Fruit fly (Drosophila melanogaster): Measurements from ENCODE around the gene lsn.

lsn gene

DNA sequence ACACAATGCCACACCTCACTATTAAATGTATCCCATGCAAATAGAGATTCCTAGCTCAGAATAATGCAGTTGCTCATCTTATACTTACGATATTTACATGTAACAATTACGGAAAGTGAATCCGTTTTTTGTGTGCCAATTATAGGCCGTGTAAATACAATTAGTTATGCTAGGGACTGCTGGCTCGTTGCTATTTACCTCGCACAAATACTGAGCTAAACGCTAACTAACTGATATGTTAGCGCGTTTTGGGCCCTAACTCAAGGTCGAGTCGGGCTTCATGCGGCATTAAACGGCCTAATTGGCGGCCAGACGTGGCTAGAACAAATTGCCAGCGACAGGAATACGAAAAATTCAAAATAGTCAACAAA is 8.1 kb upstream of the lsn start (continued):
- TF ChIP-seq CG10209 (GFP tag; optimal IDR thresholded peaks at IDR 0.05) (no peak), Dad (GFP tag; optimal IDR thresholded peaks at IDR 0.05) (no peak), mirr (GFP tag; optimal IDR thresholded peaks at IDR 0.05) (peak; percentile 29), CG6765 (GFP tag; optimal IDR thresholded peaks at IDR 0.05) (peak; percentile 11), Vsx1 (GFP tag; optimal IDR thresholded peaks at IDR 0.05) (no peak), ranshi (GFP tag; IDR thresholded peaks at IDR 0.05) (no peak), CG8290 (GFP tag; optimal IDR thresholded peaks at IDR 0.05) (no peak), CG8290 (tag; optimal IDR thresholded peaks at IDR 0.05) (peak in 1 of 2 experiments; percentile 47), fu2 (GFP tag; optimal IDR thresholded peaks at IDR 0.05) (no peak), sug (tag; optimal IDR thresholded peaks at IDR 0.05) (peak; percentile 1), Sry-β (GFP tag; optimal IDR thresholded peaks at IDR 0.05) (no peak), CTCF (GFP tag; optimal IDR thresholded peaks at IDR 0.05) (no peak), sc (optimal IDR thresholded peaks at IDR 0.05) (no peak), sc (GFP tag; optimal IDR thresholded peaks at IDR 0.05) (no peak), CG15011 (GFP tag; optimal IDR thresholded peaks at IDR 0.05) (no peak), CG32532 (GFP tag; IDR thresholded peaks at IDR 0.05) (no peak), BEAF-32 (GFP tag; optimal IDR thresholded peaks at IDR 0.05) (no peak), CG3838 (GFP tag; optimal IDR thresholded peaks at IDR 0.05) (no peak), CG10565 (GFP tag; optimal IDR thresholded peaks at IDR 0.05) (no peak), CG10431 (GFP tag; optimal IDR thresholded peaks at IDR 0.05) (no peak), sens (GFP tag) (no peak), CG11093 (GFP tag; IDR thresholded peaks at IDR 0.05) (no peak), CG12071 (GFP tag; optimal IDR thresholded peaks at IDR 0.05) (no peak), pan (optimal IDR thresholded peaks at IDR 0.05) (no peak), pan (GFP tag; optimal IDR thresholded peaks at IDR 0.05 in 1 of 2, IDR thresholded peaks at IDR 0.05 in 1 of 2) (no peak), Hr3 (GFP tag; optimal IDR thresholded peaks at IDR 0.05) (no peak), h (optimal IDR thresholded peaks at IDR 0.05) (no peak), CG6654 (GFP tag; optimal IDR thresholded peaks at IDR 0.05) (no peak), CG4707 (GFP tag; optimal IDR thresholded peaks at IDR 0.05) (no peak), CG14014 (GFP tag; IDR thresholded peaks at IDR 0.05) (0 out of 2 replicates have a peak, but pooled peaks have one; percentile 26), Meics (GFP tag; optimal IDR thresholded peaks at IDR 0.05) (peak; percentile 5), CG10543 (GFP tag; optimal IDR thresholded peaks at IDR 0.05) (peak; percentile 29), ems (GFP tag; optimal IDR thresholded peaks at IDR 0.05) (no peak), kni (GFP tag; optimal IDR thresholded peaks at IDR 0.05) (no peak), maf-S (GFP tag; optimal IDR thresholded peaks at IDR 0.05) (peak; percentile 4), HHEX (GFP tag; optimal IDR thresholded peaks at IDR 0.05) (peak; percentile 12), CG1024 (GFP tag; IDR thresholded peaks at IDR 0.05) (0 out of 2 replicates have a peak, but pooled peaks have one; percentile 20), CG3407 (GFP tag; optimal IDR thresholded peaks at IDR 0.05) (no peak), Asciz (GFP tag; optimal IDR thresholded peaks at IDR 0.05) (no peak), Max (GFP tag; optimal IDR thresholded peaks at IDR 0.05) (no peak), fd96Cb (tag; optimal IDR thresholded peaks at IDR 0.05) (peak; percentile 13), odd (GFP tag; optimal IDR thresholded peaks at IDR 0.05) (peak; percentile 11), vnd (GFP tag; IDR thresholded peaks at IDR 0.05; ENCODE audit: partially characterized antibody) (no peak), CG4282 (GFP tag; optimal IDR thresholded peaks at IDR 0.05) (no peak), rib (GFP tag; IDR thresholded peaks at IDR 0.05) (no peak), CG3281 (GFP tag; optimal IDR thresholded peaks at IDR 0.05) (peak; percentile 4), CG2678 (tag; optimal IDR thresholded peaks at IDR 0.05) (peak; percentile 12), lab (GFP tag; optimal IDR thresholded peaks at IDR 0.05) (peak; percentile 32), CG10274 (GFP tag; optimal IDR thresholded peaks at IDR 0.05) (no peak), CG18476 (GFP tag; optimal IDR thresholded peaks at IDR 0.05) (no peak), Sox102F (GFP tag; optimal IDR thresholded peaks at IDR 0.05) (no peak), CG8089 (GFP tag; optimal IDR thresholded peaks at IDR 0.05) (no peak), CG1233 (GFP tag; optimal IDR thresholded peaks at IDR 0.05) (peak; percentile 23)
